Worm (Caenorhabditis elegans) whole organism, late embryonic: ENCODE measurements around the gene Y79H2A.2.

Source experiments
- F13H6.1 ChIP-seq: sonication (generic microtip); optimal IDR thresholded peaks from 2 replicates; lab custom pipeline; 2016; ENCODE audit warnings: missing genetic modification characterization, missing compliant biosample characterization
- T23F11.4 ChIP-seq: fragments of 200-800 bp; sonication (Bioruptor generic); optimal IDR thresholded peaks from 2 replicates; lab custom pipeline; 2018; ENCODE audit warnings: mild to moderate bottlenecking, missing genetic modification characterization, missing compliant biosample characterization
- ceh-14 ChIP-seq: sonication (generic microtip); optimal IDR thresholded peaks from 2 replicates; lab custom pipeline; 2016; ENCODE audit warnings: missing genotype, missing genetic modification characterization, missing compliant biosample characterization
- ceh-6 ChIP-seq: fragments of 200-800 bp; sonication (Bioruptor generic); optimal IDR thresholded peaks from 2 replicates; lab custom pipeline; 2018; ENCODE audit warnings: mild to moderate bottlenecking, missing genetic modification characterization, missing compliant biosample characterization
- ceh-9 ChIP-seq: sonication (generic microtip); optimal IDR thresholded peaks from 2 replicates; lab custom pipeline; 2016; ENCODE audit warnings: mild to moderate bottlenecking, missing genetic modification characterization, inconsistent platforms, missing compliant biosample characterization
- elt-2 ChIP-seq: sonication (generic microtip); optimal IDR thresholded peaks from 2 replicates; lab custom pipeline; 2016; ENCODE audit warnings: missing genetic modification reagents, missing genetic modification characterization, missing compliant biosample characterization
- elt-4 ChIP-seq: sonication (generic microtip); optimal IDR thresholded peaks from 2 replicates; lab custom pipeline; 2016; ENCODE audit warnings: missing genetic modification characterization, missing compliant biosample characterization
- fax-1 ChIP-seq: sonication (generic microtip); optimal IDR thresholded peaks from 2 replicates; lab custom pipeline; 2016; ENCODE audit warnings: missing genotype, missing genetic modification characterization, missing compliant biosample characterization
- fkh-10 ChIP-seq: fragments of 150-350 bp; optimal IDR thresholded peaks from 2 replicates; lab custom pipeline; 2014; ENCODE audit warnings: missing biosample characterization, missing genetic modification reagents, missing genetic modification characterization
- lim-6 ChIP-seq: sonication (generic microtip); optimal IDR thresholded peaks from 2 replicates; lab custom pipeline; 2016; ENCODE audit warnings: missing genetic modification characterization, missing compliant biosample characterization
- nhr-11 ChIP-seq: fragments of 150-350 bp; optimal IDR thresholded peaks from 2 replicates; lab custom pipeline; 2014; ENCODE audit warnings: missing biosample characterization, missing genetic modification characterization
- pha-4 ChIP-seq: fragments of 150-350 bp; optimal IDR thresholded peaks from 2 replicates; lab custom pipeline; 2018; ENCODE audit warnings: missing biosample characterization, missing genetic modification reagents, missing genetic modification characterization
- zip-5 ChIP-seq: sonication (generic microtip); optimal IDR thresholded peaks from 2 replicates; lab custom pipeline; 2016; ENCODE audit warnings: missing genetic modification characterization, missing compliant biosample characterization

DNA sequence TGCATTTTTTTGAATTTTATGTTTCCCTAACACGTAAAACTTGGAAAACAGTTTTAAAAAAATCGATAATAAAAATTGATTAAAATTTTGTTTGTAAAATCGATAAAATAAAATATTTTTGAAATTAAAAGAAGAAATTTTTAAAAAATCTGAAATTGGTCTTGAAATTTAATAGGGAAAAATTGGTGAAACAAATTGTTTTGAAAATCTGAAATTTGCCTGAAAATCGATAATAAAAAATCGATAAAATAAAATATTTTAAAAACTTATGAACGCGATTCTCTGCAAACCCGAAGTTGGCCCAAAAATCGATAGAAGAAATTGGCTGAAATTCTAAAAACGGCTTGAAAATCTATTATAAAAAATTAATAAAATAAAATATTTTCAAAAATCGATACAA, 16.9 kb downstream of the Y79H2A.2 start:
- TF ChIP-seq elt-4 (tag; lab: Kevin White, UChicago) (no peak), ceh-9 (no peak), nhr-11 (no peak), pha-4 (tag; lab: Kevin White, UChicago) (no peak), fkh-10 (no peak), elt-2 (tag; lab: Kevin White, UChicago) (no peak), ceh-6 (GFP tag; lab: Kevin White, UChicago) (no peak), F13H6.1 (tag; lab: Kevin White, UChicago) (no peak), fax-1 (tag; lab: Kevin White, UChicago) (no peak), ceh-14 (no peak), zip-5 (no peak), lim-6 (tag; lab: Kevin White, UChicago) (no peak), T23F11.4 (GFP tag; lab: Kevin White, UChicago) (no peak)
